Worm (Caenorhabditis elegans) whole organism, young adult: ENCODE measurements around the gene Y62E10A.6.

Experiments used
- F23B12.7 ChIP-seq: sonication (generic microtip); optimal IDR thresholded peaks from 2 replicates; lab custom pipeline; 2017; ENCODE audit warnings: missing genetic modification characterization, mild to moderate bottlenecking, missing compliant biosample characterization, antibody characterized with exemption, moderate library complexity; ENCODE audit not compliant: insufficient read depth
- Y53F4B.3 ChIP-seq: fragments of 200-800 bp; sonication (Bioruptor generic); IDR thresholded peaks from 2 replicates; pipeline ENCODE4 v1.3.6; 2022; ENCODE audit warnings: missing genetic modification reagents, missing genetic modification characterization, missing compliant biosample characterization
- Y56A3A.18 ChIP-seq: fragments of 200-800 bp; sonication (Bioruptor generic); IDR thresholded peaks from 2 replicates; pipeline ENCODE4 v1.3.6; 2022; ENCODE audit warnings: missing genetic modification reagents, missing genetic modification characterization, missing compliant biosample characterization
- bed-1 ChIP-seq: fragments of 200-800 bp; sonication (Bioruptor generic); IDR thresholded peaks from 2 replicates; pipeline ENCODE4 v1.3.6; 2022; ENCODE audit warnings: missing genetic modification reagents, missing genetic modification characterization, missing compliant biosample characterization
- chd-7 ChIP-seq: sonication (generic microtip); optimal IDR thresholded peaks from 2 replicates; lab custom pipeline; 2016; ENCODE audit warnings: mild to moderate bottlenecking, missing genetic modification characterization, moderate library complexity, missing compliant biosample characterization
- hrde-1 ChIP-seq: sonication (generic microtip); optimal IDR thresholded peaks from 2 replicates; lab custom pipeline; 2016; ENCODE audit warnings: missing genetic modification characterization, mild to moderate bottlenecking, missing compliant biosample characterization, moderate library complexity, missing genotype, missing genetic modification reagents, borderline replicate concordance
- pha-4 ChIP-seq: fragments of 150-350 bp; sonication (generic microtip); optimal IDR thresholded peaks from 2 replicates; lab custom pipeline; 2014; ENCODE audit warnings: missing biosample characterization, missing genetic modification reagents, missing genetic modification characterization
- snpc-1.3 ChIP-seq: sonication (generic microtip); optimal IDR thresholded peaks from 2 replicates; lab custom pipeline; 2017; ENCODE audit warnings: missing genetic modification characterization, mild to moderate bottlenecking, missing compliant biosample characterization, antibody characterized with exemption, moderate library complexity, missing genotype, missing genetic modification reagents; ENCODE audit not compliant: insufficient read depth
- unc-62 ChIP-seq: fragments of 150-350 bp; optimal IDR thresholded peaks from 2 replicates; lab custom pipeline; 2014; ENCODE audit warnings: missing biosample characterization, missing genetic modification reagents, missing genetic modification characterization

DNA sequence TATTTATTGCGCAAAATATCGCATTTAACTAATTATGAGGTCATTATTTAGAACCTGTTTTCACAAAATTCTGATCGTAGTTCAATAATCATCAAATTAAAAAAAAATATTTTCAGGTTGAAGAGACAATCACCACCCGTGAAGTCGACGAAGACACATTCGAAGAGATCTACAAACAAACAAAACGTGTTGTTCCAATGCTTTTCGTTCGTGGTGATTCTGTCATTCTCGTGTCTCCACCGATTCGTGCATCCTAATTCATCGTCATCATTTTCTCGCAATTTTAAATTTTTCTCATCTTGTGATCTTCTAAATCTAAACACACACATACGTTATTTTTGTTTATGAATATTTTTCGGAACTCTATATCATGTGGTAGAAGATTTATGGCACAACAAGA, 17.0 kb downstream of the Y62E10A.6 start:
- TF ChIP-seq chd-7 (no peak), snpc-1.3 (tag; lab: Kevin White, UChicago) (no peak), bed-1 (GFP tag; lab: Robert Waterston, UW) (no peak), F23B12.7 (tag; lab: Kevin White, UChicago) (no peak), hrde-1 (tag; lab: Kevin White, UChicago) (no peak), pha-4 (tag; lab: Kevin White, UChicago) (no peak), Y53F4B.3 (GFP tag; lab: Robert Waterston, UW) (no peak), Y56A3A.18 (peak; percentile 67; the same call in 1 of the 2 replicates), unc-62 (GFP tag; lab: Kevin White, UChicago) (no peak)
